Worm (Caenorhabditis elegans) whole organism, young adult: Measurements from ENCODE around the gene rha-2.

Experiments used
- B0261.1 ChIP-seq: sonication (generic microtip); optimal IDR thresholded peaks from 2 replicates; lab custom pipeline; 2016; ENCODE audit warnings: mild to moderate bottlenecking, missing genetic modification characterization, moderate library complexity, missing compliant biosample characterization
- C06A6.2 ChIP-seq: fragments of 200-800 bp; sonication (Bioruptor generic); conservative IDR thresholded peaks from 2 replicates; pipeline ENCODE4 v1.3.6; 2022; ENCODE audit warnings: missing genetic modification characterization, missing compliant biosample characterization
- F22D6.2 ChIP-seq: sonication (generic microtip); optimal IDR thresholded peaks from 2 replicates; lab custom pipeline; 2016; ENCODE audit warnings: mild to moderate bottlenecking, missing genetic modification characterization, missing compliant biosample characterization
- K11D2.4 ChIP-seq: fragments of 200-800 bp; sonication (Bioruptor generic); IDR thresholded peaks from 2 replicates; pipeline ENCODE4 v1.3.6; 2022; ENCODE audit warnings: missing genetic modification reagents, missing genetic modification characterization, missing compliant biosample characterization
- K12H6.12 ChIP-seq: fragments of 200-800 bp; sonication (Bioruptor generic); optimal IDR thresholded peaks from 2 replicates; lab custom pipeline; 2018; ENCODE audit warnings: mild to moderate bottlenecking, missing genetic modification characterization, missing compliant biosample characterization
- T26A5.8 ChIP-seq: sonication (generic microtip); optimal IDR thresholded peaks from 2 replicates; lab custom pipeline; 2016; ENCODE audit warnings: missing genetic modification characterization, missing compliant biosample characterization
- Y79H2A.3 ChIP-seq: fragments of 200-800 bp; sonication (Bioruptor generic); conservative IDR thresholded peaks from 2 replicates; pipeline ENCODE4 v1.3.6; 2022; ENCODE audit warnings: missing genetic modification reagents, missing genetic modification characterization, missing compliant biosample characterization
- ama-1 ChIP-seq, 3 experiments: fragments of 150-350 bp in 1 of 3; sonication (generic microtip) in 2 of 3; optimal IDR thresholded peaks; 2 replicates each; lab custom pipeline; 2014 to 2018; ENCODE audit warnings: missing biosample characterization in 2 of 3, missing genetic modification characterization in 2 of 3, missing genetic modification reagents in 2 of 3
- aptf-2 ChIP-seq: fragments of 200-800 bp; sonication (Bioruptor generic); conservative IDR thresholded peaks from 2 replicates; pipeline ENCODE4 v1.3.6; 2022; ENCODE audit warnings: missing genetic modification reagents, missing genetic modification characterization, missing compliant biosample characterization
- attf-5 ChIP-seq: fragments of 200-800 bp; sonication (Bioruptor generic); optimal IDR thresholded peaks from 2 replicates; lab custom pipeline; 2018; ENCODE audit warnings: mild to moderate bottlenecking, missing genetic modification characterization, missing compliant biosample characterization
- attf-6 ChIP-seq: fragments of 200-800 bp; sonication (Bioruptor generic); IDR thresholded peaks from 2 replicates; pipeline ENCODE4 v1.3.6; 2022; ENCODE audit warnings: missing genetic modification reagents, missing genetic modification characterization, missing compliant biosample characterization
- cebp-1 ChIP-seq, 2 experiments: fragments of 200-800 bp in 1 of 2; sonication (Bioruptor generic) in 1 of 2; sonication (generic microtip) in 1 of 2; IDR thresholded peaks in 1 of 2; optimal IDR thresholded peaks in 1 of 2; 2 replicates each; pipeline versions ENCODE4 v1.3.6 to Lab custom; 2017 to 2022; ENCODE audit warnings: missing compliant biosample characterization in 2 of 2, missing genetic modification characterization in 2 of 2, mild to moderate bottlenecking in 1 of 2, missing genetic modification reagents in 1 of 2, moderate library complexity in 1 of 2
- cebp-2 ChIP-seq: fragments of 200-800 bp; sonication (Bioruptor generic); IDR thresholded peaks from 2 replicates; pipeline ENCODE4 v1.3.6; 2022; ENCODE audit warnings: missing genetic modification characterization, missing compliant biosample characterization
- ceh-100 ChIP-seq: fragments of 200-800 bp; sonication (Bioruptor generic); IDR thresholded peaks from 2 replicates; pipeline ENCODE4 v1.3.6; 2022; ENCODE audit warnings: missing genetic modification reagents, missing genetic modification characterization, missing compliant biosample characterization
- ceh-27 ChIP-seq: fragments of 200-800 bp; sonication (Bioruptor generic); optimal IDR thresholded peaks from 2 replicates; lab custom pipeline; 2018; ENCODE audit warnings: mild to moderate bottlenecking, missing genetic modification characterization, moderate library complexity, missing compliant biosample characterization
- ceh-40 ChIP-seq: fragments of 200-800 bp; sonication (Bioruptor generic); IDR thresholded peaks from 2 replicates; pipeline ENCODE4 v1.3.6; 2022; ENCODE audit warnings: missing genetic modification characterization, missing compliant biosample characterization
- ceh-91 ChIP-seq: fragments of 200-800 bp; sonication (Bioruptor generic); IDR thresholded peaks from 2 replicates; pipeline ENCODE4 v1.3.6; 2022; ENCODE audit warnings: missing genetic modification reagents, missing genetic modification characterization, missing compliant biosample characterization
- die-1 ChIP-seq: sonication (generic microtip); optimal IDR thresholded peaks from 2 replicates; lab custom pipeline; 2016; ENCODE audit warnings: missing genotype, mild to moderate bottlenecking, missing genetic modification characterization, missing compliant biosample characterization
- dox-1 ChIP-seq: fragments of 200-800 bp; sonication (Bioruptor generic); IDR thresholded peaks from 2 replicates; pipeline ENCODE4 v1.3.6; 2022; ENCODE audit warnings: missing genetic modification reagents, missing genetic modification characterization, missing compliant biosample characterization
- efl-1 ChIP-seq: fragments of 150-350 bp; optimal IDR thresholded peaks from 2 replicates; lab custom pipeline; 2014; ENCODE audit warnings: missing biosample characterization, missing genetic modification reagents, missing genetic modification characterization
- egl-44 ChIP-seq: fragments of 200-800 bp; sonication (Bioruptor generic); IDR thresholded peaks from 2 replicates; pipeline ENCODE4 v1.3.6; 2022; ENCODE audit warnings: missing genetic modification reagents, missing genetic modification characterization, missing compliant biosample characterization
- egrh-3 ChIP-seq: fragments of 200-800 bp; sonication (Bioruptor generic); IDR thresholded peaks from 2 replicates; pipeline ENCODE4 v1.3.6; 2022; ENCODE audit warnings: missing genetic modification reagents, missing genetic modification characterization, missing compliant biosample characterization
- fkh-3 ChIP-seq: sonication (generic microtip); optimal IDR thresholded peaks from 2 replicates; lab custom pipeline; 2016; ENCODE audit warnings: mild to moderate bottlenecking, missing genetic modification characterization, missing compliant biosample characterization
- hmg-20 ChIP-seq: fragments of 200-800 bp; sonication (Bioruptor generic); IDR thresholded peaks from 2 replicates; pipeline ENCODE4 v1.3.6; 2022; ENCODE audit warnings: missing genetic modification reagents, missing genetic modification characterization, missing compliant biosample characterization
- hrde-1 ChIP-seq: sonication (generic microtip); optimal IDR thresholded peaks from 2 replicates; lab custom pipeline; 2016; ENCODE audit warnings: missing genetic modification characterization, mild to moderate bottlenecking, missing compliant biosample characterization, moderate library complexity, missing genotype, missing genetic modification reagents, borderline replicate concordance
- hsf-1 ChIP-seq: fragments of 200-800 bp; sonication (Bioruptor generic); IDR thresholded peaks from 2 replicates; pipeline ENCODE4 v1.3.6; 2022; ENCODE audit warnings: missing genetic modification reagents, missing genetic modification characterization, missing compliant biosample characterization
- let-607 ChIP-seq, 2 experiments: fragments of 200-800 bp in 1 of 2; sonication (Bioruptor generic) in 1 of 2; sonication (generic microtip) in 1 of 2; optimal IDR thresholded peaks; 2 replicates each; lab custom pipeline; 2016 to 2018; ENCODE audit warnings: mild to moderate bottlenecking in 2 of 2, missing compliant biosample characterization in 2 of 2, missing genetic modification characterization in 2 of 2, moderate library complexity in 2 of 2, missing genotype in 1 of 2
- lin-26 ChIP-seq: fragments of 200-800 bp; sonication (Bioruptor generic); IDR thresholded peaks from 2 replicates; pipeline ENCODE4 v1.3.6; 2022; ENCODE audit warnings: missing genetic modification reagents, missing genetic modification characterization, missing compliant biosample characterization
- lin-40 ChIP-seq: sonication (generic microtip); optimal IDR thresholded peaks from 2 replicates; lab custom pipeline; 2016; ENCODE audit warnings: missing genetic modification characterization, mild to moderate bottlenecking, missing compliant biosample characterization, missing genotype, missing genetic modification reagents
- lin-54 ChIP-seq: fragments of 200-800 bp; sonication (Bioruptor generic); optimal IDR thresholded peaks from 2 replicates; lab custom pipeline; 2018; ENCODE audit warnings: mild to moderate bottlenecking, missing genetic modification characterization, missing compliant biosample characterization
- madf-3 ChIP-seq: fragments of 200-800 bp; sonication (Bioruptor generic); IDR thresholded peaks from 2 replicates; pipeline ENCODE4 v1.3.6; 2022; ENCODE audit warnings: missing genetic modification reagents, missing genetic modification characterization, missing compliant biosample characterization
- mcd-1 ChIP-seq: fragments of 200-800 bp; sonication (Bioruptor generic); IDR thresholded peaks from 2 replicates; pipeline ENCODE4 v1.3.6; 2022; ENCODE audit warnings: missing genetic modification reagents, missing genetic modification characterization, missing compliant biosample characterization
- mel-28 ChIP-seq: sonication (generic microtip); optimal IDR thresholded peaks from 2 replicates; lab custom pipeline; 2016; ENCODE audit warnings: borderline replicate concordance, mild to moderate bottlenecking, missing genetic modification characterization, missing compliant biosample characterization
- nfyb-1 ChIP-seq: fragments of 200-800 bp; sonication (Bioruptor generic); IDR thresholded peaks from 2 replicates; pipeline ENCODE4 v1.3.6; 2022; ENCODE audit warnings: missing genetic modification reagents, missing genetic modification characterization, missing compliant biosample characterization
- nhr-27 ChIP-seq: fragments of 200-800 bp; sonication (Bioruptor generic); optimal IDR thresholded peaks from 2 replicates; lab custom pipeline; 2018; ENCODE audit warnings: mild to moderate bottlenecking, missing genetic modification characterization, moderate library complexity, missing compliant biosample characterization
- pha-4 ChIP-seq: fragments of 150-350 bp; sonication (generic microtip); optimal IDR thresholded peaks from 2 replicates; lab custom pipeline; 2014; ENCODE audit warnings: missing biosample characterization, missing genetic modification reagents, missing genetic modification characterization
- snpc-1.3 ChIP-seq: sonication (generic microtip); optimal IDR thresholded peaks from 2 replicates; lab custom pipeline; 2017; ENCODE audit warnings: missing genetic modification characterization, mild to moderate bottlenecking, missing compliant biosample characterization, antibody characterized with exemption, moderate library complexity, missing genotype, missing genetic modification reagents; ENCODE audit not compliant: insufficient read depth
- snpc-3.4 ChIP-seq: sonication (generic microtip); optimal IDR thresholded peaks from 2 replicates; lab custom pipeline; 2017; ENCODE audit warnings: missing genetic modification characterization, mild to moderate bottlenecking, missing compliant biosample characterization, antibody characterized with exemption, moderate library complexity, missing genotype, missing genetic modification reagents
- tbx-9 ChIP-seq: sonication (generic microtip); optimal IDR thresholded peaks from 2 replicates; lab custom pipeline; 2016; ENCODE audit warnings: borderline replicate concordance, missing genetic modification characterization, inconsistent platforms, missing compliant biosample characterization
- xnd-1 ChIP-seq: sonication (generic microtip); optimal IDR thresholded peaks from 2 replicates; lab custom pipeline; 2016; ENCODE audit warnings: missing genotype, missing genetic modification reagents, missing genetic modification characterization, missing compliant biosample characterization
- zfh-2 ChIP-seq: fragments of 200-800 bp; sonication (Bioruptor generic); conservative IDR thresholded peaks from 2 replicates; pipeline ENCODE4 v1.3.6; 2022; ENCODE audit warnings: missing genetic modification reagents, missing genetic modification characterization, missing compliant biosample characterization
- ztf-18 ChIP-seq: sonication (generic microtip); optimal IDR thresholded peaks from 2 replicates; lab custom pipeline; 2016; ENCODE audit warnings: missing genotype, mild to moderate bottlenecking, missing genetic modification characterization, missing compliant biosample characterization
- ztf-22 ChIP-seq: fragments of 200-800 bp; sonication (Bioruptor generic); optimal IDR thresholded peaks from 2 replicates; lab custom pipeline; 2018; ENCODE audit warnings: mild to moderate bottlenecking, missing genetic modification characterization, moderate library complexity, missing compliant biosample characterization
- ztf-3 ChIP-seq: fragments of 200-800 bp; sonication (Bioruptor generic); optimal IDR thresholded peaks from 2 replicates; lab custom pipeline; 2018; ENCODE audit warnings: mild to moderate bottlenecking, missing genetic modification characterization, missing compliant biosample characterization

rha-2 gene

ce11 chrIII:8614490-8614889, at the start of gene rha-2:
Gene rha-2 (minus strand): TSS chrIII:8614569.
- TF ChIP-seq mcd-1 (GFP tag; lab: Robert Waterston, UW) (peak; percentile 76), egrh-3 (GFP tag; lab: Robert Waterston, UW) (no peak), nfyb-1 (no peak), cebp-1 (GFP tag; IDR thresholded peaks at IDR 0.05; lab: Robert Waterston, UW) (no peak), cebp-1 (tag; optimal IDR thresholded peaks at IDR 0.05; lab: Kevin White, UChicago) (no peak), snpc-1.3 (tag; lab: Kevin White, UChicago) (no peak), C06A6.2 (no peak), ztf-22 (GFP tag; lab: Kevin White, UChicago) (no peak), snpc-3.4 (tag; lab: Kevin White, UChicago) (no peak), egl-44 (GFP tag; lab: Robert Waterston, UW) (no peak), aptf-2 (GFP tag; lab: Robert Waterston, UW) (no peak), zfh-2 (GFP tag; lab: Robert Waterston, UW) (no peak), ama-1 (optimal IDR thresholded peaks at IDR 0.05; lab: Kevin White, UChicago) (no peak), ama-1 (GFP tag; optimal IDR thresholded peaks at IDR 0.05; lab: Kevin White, UChicago) (no peak), fkh-3 (tag; lab: Kevin White, UChicago) (no peak), lin-26 (GFP tag; lab: Robert Waterston, UW) (no peak), efl-1 (GFP tag; lab: Kevin White, UChicago) (peak; percentile 51), let-607 (tag; optimal IDR thresholded peaks at IDR 0.05; lab: Kevin White, UChicago) (no peak), mel-28 (tag; lab: Kevin White, UChicago) (no peak), ceh-91 (no peak), dox-1 (GFP tag; lab: Robert Waterston, UW) (no peak), lin-54 (GFP tag; lab: Kevin White, UChicago) (peak; percentile 42), nhr-27 (tag; lab: Kevin White, UChicago) (no peak), Y79H2A.3 (no peak), tbx-9 (tag; lab: Kevin White, UChicago) (no peak)

- TF ChIP-seq hmg-20 (GFP tag; lab: Robert Waterston, UW) (no peak), T26A5.8 (tag; lab: Kevin White, UChicago) (no peak), cebp-1 (GFP tag; IDR thresholded peaks at IDR 0.05; lab: Robert Waterston, UW) (no peak), cebp-1 (tag; optimal IDR thresholded peaks at IDR 0.05; lab: Kevin White, UChicago) (no peak), xnd-1 (tag; lab: Kevin White, UChicago) (no peak), ceh-100 (GFP tag; lab: Robert Waterston, UW) (no peak), attf-6 (no peak), F22D6.2 (tag; lab: Kevin White, UChicago) (no peak), pha-4 (tag; lab: Kevin White, UChicago) (no peak), ztf-3 (GFP tag; lab: Kevin White, UChicago) (no peak), attf-5 (GFP tag; lab: Kevin White, UChicago) (no peak), K11D2.4 (GFP tag; lab: Robert Waterston, UW) (no peak)
- TF ChIP-seq, all 124 proteins: peak for 0
Measured at ce11 chrIII:8663143-8663542, 48.8 kb upstream of the rha-2 start.

ce11 chrIII:8658367-8658761, 44.0 kb upstream of the rha-2 start:
- TF ChIP-seq C06A6.2 (peak; percentile 64; the same call in 1 of the 2 replicates), K11D2.4 (GFP tag; lab: Robert Waterston, UW) (peak; percentile 74), ceh-40 (GFP tag; lab: Robert Waterston, UW) (no peak), lin-40 (tag; lab: Kevin White, UChicago) (peak; percentile 91), madf-3 (GFP tag; lab: Robert Waterston, UW) (0 out of 2 replicates have a peak, but pooled peaks have one; percentile 11), cebp-2 (no peak), ztf-18 (tag; lab: Kevin White, UChicago) (peak; percentile 25), hsf-1 (GFP tag; lab: Robert Waterston, UW) (peak; percentile 91), cebp-1 (GFP tag; IDR thresholded peaks at IDR 0.05; lab: Robert Waterston, UW) (no peak), cebp-1 (tag; optimal IDR thresholded peaks at IDR 0.05; lab: Kevin White, UChicago) (peak; percentile 81), B0261.1 (tag; lab: Kevin White, UChicago) (peak; percentile 9), hrde-1 (tag; lab: Kevin White, UChicago) (no peak), die-1 (tag; lab: Kevin White, UChicago) (peak; percentile 52), ceh-27 (GFP tag; lab: Kevin White, UChicago) (peak; percentile 46), K12H6.12 (tag; lab: Kevin White, UChicago) (peak; percentile 96)
